Worm (Caenorhabditis elegans) whole organism, L4 larva: Measurements from ENCODE around the gene C24A3.9.

ENCODE experiments used
- D1046.2 ChIP-seq: fragments of 200-800 bp; sonication (Bioruptor generic); IDR thresholded peaks from 2 replicates; pipeline ENCODE4 v1.3.6; 2022; ENCODE audit warnings: missing genetic modification characterization, missing compliant biosample characterization
- F26F4.8 ChIP-seq: fragments of 200-800 bp; sonication (Bioruptor generic); conservative IDR thresholded peaks from 2 replicates; pipeline ENCODE4 v1.3.6; 2022; ENCODE audit warnings: missing genetic modification characterization, missing compliant biosample characterization
- Y48G9A.11 ChIP-seq: fragments of 200-800 bp; sonication (Bioruptor generic); IDR thresholded peaks from 2 replicates; pipeline ENCODE4 v1.3.6; 2022; ENCODE audit warnings: missing genetic modification reagents, missing genetic modification characterization, missing compliant biosample characterization
- Y5F2A.4 ChIP-seq: fragments of 200-800 bp; sonication (Bioruptor generic); optimal IDR thresholded peaks from 2 replicates; lab custom pipeline; 2018; ENCODE audit warnings: mild to moderate bottlenecking, missing genetic modification characterization, missing compliant biosample characterization
- ZK337.2 ChIP-seq: fragments of 200-800 bp; sonication (Bioruptor generic); IDR thresholded peaks from 2 replicates; pipeline ENCODE4 v1.3.6; 2022; ENCODE audit warnings: missing genetic modification reagents, missing genetic modification characterization, missing compliant biosample characterization
- ZK546.5 ChIP-seq, 2 experiments: sonication (generic microtip); optimal IDR thresholded peaks; 2 replicates each; lab custom pipeline; 2017; ENCODE audit warnings: missing biosample characterization in 2 of 2, missing genetic modification characterization in 2 of 2
- arid-1 ChIP-seq: fragments of 200-800 bp; sonication (Bioruptor generic); conservative IDR thresholded peaks from 2 replicates; pipeline ENCODE4 v1.3.6; 2022; ENCODE audit warnings: missing genetic modification reagents, missing genetic modification characterization, missing compliant biosample characterization
- attf-4 ChIP-seq: sonication (generic microtip); optimal IDR thresholded peaks from 3 replicates; lab custom pipeline; 2017; ENCODE audit warnings: missing biosample characterization, missing genetic modification characterization
- ceh-20 ChIP-seq: fragments of 200-800 bp; sonication (Bioruptor generic); IDR thresholded peaks from 2 replicates; pipeline ENCODE4 v1.3.6; 2022; ENCODE audit warnings: missing genetic modification reagents, missing genetic modification characterization, missing compliant biosample characterization
- ctbp-1 ChIP-seq: fragments of 200-800 bp; sonication (Bioruptor generic); IDR thresholded peaks from 2 replicates; pipeline ENCODE4 v1.3.6; 2022; ENCODE audit warnings: missing genetic modification reagents, missing genetic modification characterization, missing compliant biosample characterization
- dmd-8 ChIP-seq: fragments of 200-800 bp; sonication (Bioruptor generic); IDR thresholded peaks from 2 replicates; pipeline ENCODE4 v1.3.6; 2022; ENCODE audit warnings: missing genetic modification characterization, missing compliant biosample characterization
- dmd-9 ChIP-seq: fragments of 200-800 bp; sonication (Bioruptor generic); IDR thresholded peaks from 2 replicates; pipeline ENCODE4 v1.3.6; 2022; ENCODE audit warnings: missing genetic modification reagents, missing genetic modification characterization, missing compliant biosample characterization
- dpl-1 ChIP-seq: fragments of 150-350 bp; optimal IDR thresholded peaks from 2 replicates; lab custom pipeline; 2014; ENCODE audit warnings: missing biosample characterization, missing genetic modification reagents, missing genetic modification characterization
- fkh-10 ChIP-seq: fragments of 150-350 bp; optimal IDR thresholded peaks from 2 replicates; lab custom pipeline; 2014; ENCODE audit warnings: missing biosample characterization, missing genetic modification reagents, missing genetic modification characterization
- hif-1 ChIP-seq, 2 experiments: sonication (generic microtip); optimal IDR thresholded peaks; 2 replicates each; lab custom pipeline; 2016 to 2017; ENCODE audit warnings: missing compliant biosample characterization in 2 of 2, missing genetic modification characterization in 2 of 2, missing genetic modification reagents in 2 of 2, missing genotype in 2 of 2, mild to moderate bottlenecking in 1 of 2
- hmg-1.1 ChIP-seq: fragments of 200-800 bp; sonication (Bioruptor generic); IDR thresholded peaks from 2 replicates; pipeline ENCODE4 v1.3.6; 2022; ENCODE audit warnings: missing genetic modification reagents, missing genetic modification characterization, missing compliant biosample characterization
- jun-1 ChIP-seq: fragments of 150-350 bp; optimal IDR thresholded peaks from 2 replicates; lab custom pipeline; 2014; ENCODE audit warnings: missing biosample characterization, missing genetic modification reagents, missing genetic modification characterization
- lin-1 ChIP-seq: fragments of 200-800 bp; sonication (Bioruptor generic); IDR thresholded peaks from 2 replicates; pipeline ENCODE4 v1.3.6; 2022; ENCODE audit warnings: missing genetic modification reagents, missing genetic modification characterization, missing compliant biosample characterization
- lin-13 ChIP-seq: fragments of 150-350 bp; optimal IDR thresholded peaks from 2 replicates; lab custom pipeline; 2014; ENCODE audit warnings: missing biosample characterization, missing genetic modification reagents, missing genetic modification characterization
- lin-29 ChIP-seq: fragments of 200-800 bp; sonication (Bioruptor generic); IDR thresholded peaks from 2 replicates; pipeline ENCODE4 v1.3.6; 2022; ENCODE audit warnings: missing genetic modification reagents, missing genetic modification characterization, missing compliant biosample characterization
- lir-3 ChIP-seq: sonication (generic microtip); optimal IDR thresholded peaks from 2 replicates; lab custom pipeline; 2016; ENCODE audit warnings: mild to moderate bottlenecking, missing genetic modification characterization, missing compliant biosample characterization
- lsy-2 ChIP-seq, 2 experiments: fragments of 150-350 bp in 1 of 2; sonication (generic microtip) in 1 of 2; optimal IDR thresholded peaks; 2 replicates each; lab custom pipeline; 2014 to 2017; ENCODE audit warnings: missing biosample characterization in 2 of 2, missing genetic modification characterization in 2 of 2
- madf-9 ChIP-seq: fragments of 200-800 bp; sonication (Bioruptor generic); conservative IDR thresholded peaks from 2 replicates; pipeline ENCODE4 v1.3.6; 2022; ENCODE audit warnings: missing genetic modification reagents, missing genetic modification characterization, missing compliant biosample characterization
- mep-1 ChIP-seq: fragments of 150-350 bp; sonication (generic microtip); optimal IDR thresholded peaks from 3 replicates; lab custom pipeline; 2014; ENCODE audit warnings: missing biosample characterization, missing genetic modification characterization
- mes-2 ChIP-seq: sonication (generic microtip); optimal IDR thresholded peaks from 2 replicates; lab custom pipeline; 2016; ENCODE audit warnings: missing genotype, mild to moderate bottlenecking, missing genetic modification characterization, missing compliant biosample characterization; ENCODE audit not compliant: poor library complexity, severe bottlenecking
- mxl-2 ChIP-seq: fragments of 200-800 bp; sonication (Bioruptor generic); conservative IDR thresholded peaks from 2 replicates; pipeline ENCODE4 v1.3.6; 2022; ENCODE audit warnings: missing genetic modification reagents, missing genetic modification characterization, missing compliant biosample characterization
- nhr-102 ChIP-seq: sonication (generic microtip); optimal IDR thresholded peaks from 2 replicates; lab custom pipeline; 2016; ENCODE audit warnings: mild to moderate bottlenecking, missing genetic modification characterization, moderate library complexity, missing compliant biosample characterization
- nhr-111 ChIP-seq: fragments of 200-800 bp; sonication (Bioruptor generic); optimal IDR thresholded peaks from 2 replicates; lab custom pipeline; 2018; ENCODE audit warnings: mild to moderate bottlenecking, missing genetic modification characterization, missing compliant biosample characterization
- nhr-237 ChIP-seq: sonication (generic microtip); optimal IDR thresholded peaks from 2 replicates; lab custom pipeline; 2017; ENCODE audit warnings: missing biosample characterization, missing genetic modification characterization
- nhr-25 ChIP-seq: sonication (generic microtip); optimal IDR thresholded peaks from 2 replicates; lab custom pipeline; 2017; ENCODE audit warnings: missing genetic modification characterization, mild to moderate bottlenecking, missing compliant biosample characterization, antibody characterized with exemption, moderate library complexity, borderline replicate concordance; ENCODE audit not compliant: insufficient read depth
- nhr-41 ChIP-seq: fragments of 200-800 bp; sonication (Bioruptor generic); IDR thresholded peaks from 2 replicates; pipeline ENCODE4 v1.3.6; 2022; ENCODE audit warnings: missing genetic modification reagents, missing genetic modification characterization, missing compliant biosample characterization
- nhr-42 ChIP-seq: fragments of 200-800 bp; sonication (Bioruptor generic); IDR thresholded peaks from 2 replicates; pipeline ENCODE4 v1.3.6; 2022; ENCODE audit warnings: missing genetic modification characterization, missing compliant biosample characterization
- nhr-48 ChIP-seq: sonication (generic microtip); optimal IDR thresholded peaks from 2 replicates; lab custom pipeline; 2016; ENCODE audit warnings: mild to moderate bottlenecking, missing genetic modification characterization, missing compliant biosample characterization
- pha-4 ChIP-seq, 2 experiments: fragments of 150-350 bp in 1 of 2; fragments of 200-800 bp in 1 of 2; sonication (Bioruptor generic) in 1 of 2; IDR thresholded peaks in 1 of 2; optimal IDR thresholded peaks in 1 of 2; 2 replicates each; pipeline versions ENCODE4 v1.3.6 to Lab custom; 2014 to 2022; ENCODE audit warnings: missing genetic modification characterization in 2 of 2, missing genetic modification reagents in 2 of 2, missing biosample characterization in 1 of 2, missing compliant biosample characterization in 1 of 2
- saeg-2 ChIP-seq: fragments of 200-800 bp; sonication (Bioruptor generic); IDR thresholded peaks from 2 replicates; pipeline ENCODE4 v1.3.6; 2022; ENCODE audit warnings: missing genetic modification reagents, missing genetic modification characterization, missing compliant biosample characterization
- set-16 ChIP-seq: fragments of 200-800 bp; sonication (Bioruptor generic); IDR thresholded peaks from 2 replicates; pipeline ENCODE4 v1.3.6; 2022; ENCODE audit warnings: missing genetic modification reagents, missing genetic modification characterization, missing compliant biosample characterization
- snpc-1.2 ChIP-seq: fragments of 200-800 bp; sonication (Bioruptor generic); IDR thresholded peaks from 2 replicates; pipeline ENCODE4 v1.3.6; 2022; ENCODE audit warnings: missing genetic modification reagents, missing genetic modification characterization, missing compliant biosample characterization
- spr-1 ChIP-seq: sonication (generic microtip); optimal IDR thresholded peaks from 2 replicates; lab custom pipeline; 2016; ENCODE audit warnings: mild to moderate bottlenecking, missing genetic modification characterization, missing compliant biosample characterization
- unc-130 ChIP-seq: sonication (generic microtip); optimal IDR thresholded peaks from 2 replicates; lab custom pipeline; 2016; ENCODE audit warnings: missing genetic modification reagents, missing genetic modification characterization, missing compliant biosample characterization
- unc-62 ChIP-seq, 3 experiments: fragments of 150-350 bp in 1 of 3; sonication (generic microtip); optimal IDR thresholded peaks in 2 of 3; peaks in 1 of 3; 1 replicate in 1 of 3; 2 replicates in 2 of 3; lab custom pipeline; 2014 to 2017; ENCODE audit warnings: missing biosample characterization in 3 of 3, missing genetic modification characterization in 3 of 3, missing genetic modification reagents in 3 of 3, missing genotype in 1 of 3
- vab-7 ChIP-seq: fragments of 200-800 bp; sonication (Bioruptor generic); IDR thresholded peaks from 2 replicates; pipeline ENCODE4 v1.3.6; 2022; ENCODE audit warnings: missing genetic modification reagents, missing genetic modification characterization, missing compliant biosample characterization
- zag-1 ChIP-seq: fragments of 150-350 bp; optimal IDR thresholded peaks from 2 replicates; lab custom pipeline; 2014; ENCODE audit warnings: missing biosample characterization, missing genetic modification characterization
- zfp-3 ChIP-seq: fragments of 200-800 bp; sonication (Bioruptor generic); conservative IDR thresholded peaks from 2 replicates; pipeline ENCODE4 v1.3.6; 2022; ENCODE audit warnings: missing genetic modification reagents, missing genetic modification characterization, missing compliant biosample characterization
- ztf-7 ChIP-seq: fragments of 150-350 bp; optimal IDR thresholded peaks from 2 replicates; lab custom pipeline; 2014; ENCODE audit warnings: missing biosample characterization, missing genetic modification characterization

Gene C24A3.9

DNA sequence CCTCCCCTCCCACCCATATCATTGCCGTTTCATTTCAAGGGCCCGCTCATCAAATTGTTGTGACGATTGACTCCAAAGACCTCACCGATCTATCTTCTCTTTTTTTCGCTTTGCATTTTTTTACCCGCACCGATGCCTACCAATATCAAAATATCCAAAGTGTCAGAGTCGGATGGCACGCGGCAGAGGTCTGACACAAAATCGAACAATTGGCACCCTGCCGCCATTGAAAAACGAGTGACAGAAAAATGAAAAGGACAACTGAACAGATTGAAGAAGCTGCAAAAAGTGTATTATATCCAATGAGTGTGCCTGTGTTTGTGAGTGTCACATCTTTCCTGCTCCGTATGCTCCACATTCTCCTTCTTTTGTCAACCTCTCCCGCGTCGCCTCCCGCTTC lies 23.9 kb downstream of the C24A3.9 start (continued):
- no peak for TF ChIP-seq set-16 (GFP tag; lab: Robert Waterston, UW)
- no peak for TF ChIP-seq ZK546.5 (tag; optimal IDR thresholded peaks at IDR 0.05; lab: Kevin White, UChicago)
- TF ChIP-seq mes-2 (tag; lab: Kevin White, UChicago): no peak
- no peak for TF ChIP-seq spr-1
- TF ChIP-seq, all 104 proteins: peak for 5

- TF ChIP-seq unc-62 (GFP tag; optimal IDR thresholded peaks at IDR 0.05 in 1 of 2; lab: Kevin White, UChicago) (peak in 1 of 2 experiments; percentile 66), unc-62 (tag; optimal IDR thresholded peaks at IDR 0.05; lab: Kevin White, UChicago) (no peak), lin-29 (no peak)
These were observed 29.6 kb downstream of the C24A3.9 start, which contains the start of gene nmur-1 for ce11 chrX:8980676-8981075. Gene nmur-1 (plus strand): TSS chrX:8980976.

- TF ChIP-seq zfp-3 (0 out of 2 replicates have a peak, but pooled peaks have one; percentile 61), arid-1 (GFP tag; lab: Robert Waterston, UW) (no peak), lin-13 (GFP tag; lab: Kevin White, UChicago) (peak; percentile 35), zag-1 (tag; lab: Kevin White, UChicago) (no peak), fkh-10 (no peak), nhr-111 (peak; percentile 19), hmg-1.1 (GFP tag; lab: Robert Waterston, UW) (peak; percentile 78), attf-4 (tag; lab: Kevin White, UChicago) (no peak), nhr-237 (tag; lab: Kevin White, UChicago) (no peak), snpc-1.2 (GFP tag; lab: Robert Waterston, UW) (peak; percentile 81), lin-1 (peak; percentile 69; the same call in 1 of the 2 replicates), madf-9 (peak; percentile 72), pha-4 (GFP tag; IDR thresholded peaks at IDR 0.05; lab: Robert Waterston, UW) (peak; percentile 74; the same call in 1 of the 2 replicates), pha-4 (tag; optimal IDR thresholded peaks at IDR 0.05; lab: Kevin White, UChicago) (no peak), vab-7 (GFP tag; lab: Robert Waterston, UW) (peak; percentile 83), mep-1 (tag; lab: Kevin White, UChicago) (peak; percentile 55), spr-1 (peak; percentile 47), lsy-2 (tag; optimal IDR thresholded peaks at IDR 0.05; lab: Kevin White, UChicago) (peak in 1 of 2 experiments; percentile 36), dmd-8 (GFP tag; lab: Robert Waterston, UW) (no peak), dpl-1 (GFP tag; lab: Kevin White, UChicago) (no peak), saeg-2 (0 out of 2 replicates have a peak, but pooled peaks have one; percentile 41), nhr-41 (GFP tag; lab: Robert Waterston, UW) (no peak), dmd-9 (0 out of 2 replicates have a peak, but pooled peaks have one; percentile 54), nhr-102 (tag; lab: Kevin White, UChicago) (no peak), nhr-25 (tag; lab: Kevin White, UChicago) (no peak), Y48G9A.11 (GFP tag; lab: Robert Waterston, UW) (peak; percentile 78), unc-130 (GFP tag; lab: Kevin White, UChicago) (peak; percentile 17), ceh-20 (GFP tag; lab: Robert Waterston, UW) (no peak; the same call in 1 of the 2 replicates), unc-62 (GFP tag; optimal IDR thresholded peaks at IDR 0.05 in 1 of 2; lab: Kevin White, UChicago) (peak in 1 of 2 experiments; percentile 98), unc-62 (tag; optimal IDR thresholded peaks at IDR 0.05; lab: Kevin White, UChicago) (no peak), ZK337.2 (peak; percentile 62; the same call in 1 of the 2 replicates), ztf-7 (tag; lab: Kevin White, UChicago) (peak; percentile 7), hif-1 (tag; optimal IDR thresholded peaks at IDR 0.05; lab: Kevin White, UChicago) (peak; percentile 29 to 34), D1046.2 (GFP tag; lab: Robert Waterston, UW) (0 out of 2 replicates have a peak, but pooled peaks have one; percentile 46), lir-3 (tag; lab: Kevin White, UChicago) (peak; percentile 28), ctbp-1 (GFP tag; lab: Robert Waterston, UW) (0 out of 2 replicates have a peak, but pooled peaks have one; percentile 47), nhr-42 (GFP tag; lab: Robert Waterston, UW) (no peak), mxl-2 (no peak), nhr-48 (tag; lab: Kevin White, UChicago) (peak; percentile 42), F26F4.8 (GFP tag; lab: Robert Waterston, UW) (0 out of 2 replicates have a peak, but pooled peaks have one; percentile 25), jun-1 (tag; lab: Kevin White, UChicago) (no peak), Y5F2A.4 (GFP tag; lab: Kevin White, UChicago) (no peak)
These were observed 38.9 kb downstream of the C24A3.9 start for ce11 chrX:8971461-8971860.
